Worm (Caenorhabditis elegans) whole organism, mixed stage, embryonic: ENCODE data around the gene F47B8.18.

Source experiments
- M03D4.4 ChIP-seq: sonication (generic microtip); optimal IDR thresholded peaks from 2 replicates; lab custom pipeline; 2017; ENCODE audit warnings: mild to moderate bottlenecking, missing genetic modification characterization, missing compliant biosample characterization
- bed-3 ChIP-seq: fragments of 200-800 bp; sonication (Bioruptor generic); optimal IDR thresholded peaks from 3 replicates; lab custom pipeline; 2018; ENCODE audit warnings: mild to moderate bottlenecking, missing genetic modification characterization, moderate library complexity, missing compliant biosample characterization
- ceh-39 ChIP-seq: fragments of 150-350 bp; optimal IDR thresholded peaks from 2 replicates; lab custom pipeline; 2014; ENCODE audit warnings: missing biosample characterization, missing genetic modification characterization
- ceh-43 ChIP-seq: fragments of 200-800 bp; sonication (Bioruptor generic); optimal IDR thresholded peaks from 2 replicates; lab custom pipeline; 2018; ENCODE audit warnings: mild to moderate bottlenecking, missing genetic modification characterization, moderate library complexity, missing compliant biosample characterization
- ceh-83 ChIP-seq: fragments of 200-800 bp; sonication (Bioruptor generic); optimal IDR thresholded peaks from 2 replicates; lab custom pipeline; 2018; ENCODE audit warnings: mild to moderate bottlenecking, missing genetic modification characterization, missing compliant biosample characterization
- cnd-1 ChIP-seq: fragments of 200-800 bp; sonication (Bioruptor generic); optimal IDR thresholded peaks from 2 replicates; lab custom pipeline; 2018; ENCODE audit warnings: mild to moderate bottlenecking, missing genetic modification characterization, missing compliant biosample characterization
- drap-1 ChIP-seq: fragments of 200-800 bp; sonication (Bioruptor generic); optimal IDR thresholded peaks from 3 replicates; lab custom pipeline; 2018; ENCODE audit warnings: mild to moderate bottlenecking, missing genetic modification characterization, missing compliant biosample characterization
- elt-3 ChIP-seq: fragments of 150-350 bp; optimal IDR thresholded peaks from 2 replicates; lab custom pipeline; 2014; ENCODE audit warnings: missing biosample characterization, missing genetic modification characterization
- flh-1 ChIP-seq: fragments of 200-800 bp; sonication (Bioruptor generic); optimal IDR thresholded peaks from 2 replicates; lab custom pipeline; 2018; ENCODE audit warnings: mild to moderate bottlenecking, missing genetic modification characterization, moderate library complexity, missing compliant biosample characterization
- ham-2 ChIP-seq: fragments of 200-800 bp; sonication (Bioruptor generic); optimal IDR thresholded peaks from 2 replicates; lab custom pipeline; 2018; ENCODE audit warnings: mild to moderate bottlenecking, missing genetic modification characterization, missing compliant biosample characterization
- hlh-1 ChIP-seq: fragments of 150-350 bp; optimal IDR thresholded peaks from 2 replicates; lab custom pipeline; 2014; ENCODE audit warnings: missing biosample characterization, missing genetic modification reagents, missing genetic modification characterization
- lin-13 ChIP-seq: fragments of 150-350 bp; optimal IDR thresholded peaks from 2 replicates; lab custom pipeline; 2014; ENCODE audit warnings: missing biosample characterization, missing genetic modification characterization
- lin-32 ChIP-seq: fragments of 200-800 bp; sonication (Bioruptor generic); optimal IDR thresholded peaks from 2 replicates; lab custom pipeline; 2018; ENCODE audit warnings: mild to moderate bottlenecking, missing genetic modification characterization, missing compliant biosample characterization
- lsy-2 ChIP-seq: fragments of 150-350 bp; optimal IDR thresholded peaks from 2 replicates; lab custom pipeline; 2014; ENCODE audit warnings: missing biosample characterization, missing genetic modification characterization
- mab-5 ChIP-seq: fragments of 150-350 bp; optimal IDR thresholded peaks from 2 replicates; lab custom pipeline; 2014; ENCODE audit warnings: missing biosample characterization, missing genetic modification characterization
- mep-1 ChIP-seq: fragments of 150-350 bp; optimal IDR thresholded peaks from 2 replicates; lab custom pipeline; 2017; ENCODE audit warnings: missing biosample characterization, missing genetic modification reagents, missing genetic modification characterization, inconsistent platforms
- mls-2 ChIP-seq: sonication (generic microtip); optimal IDR thresholded peaks from 2 replicates; lab custom pipeline; 2016; ENCODE audit warnings: mild to moderate bottlenecking, missing genetic modification characterization, moderate library complexity, missing compliant biosample characterization
- nhr-2 ChIP-seq: fragments of 150-350 bp; optimal IDR thresholded peaks from 2 replicates; lab custom pipeline; 2014; ENCODE audit warnings: missing biosample characterization, missing genetic modification characterization
- nhr-237 ChIP-seq: fragments of 150-350 bp; optimal IDR thresholded peaks from 2 replicates; lab custom pipeline; 2014; ENCODE audit warnings: missing biosample characterization, missing genetic modification characterization
- nhr-28 ChIP-seq: fragments of 150-350 bp; optimal IDR thresholded peaks from 2 replicates; lab custom pipeline; 2014; ENCODE audit warnings: missing biosample characterization, missing genetic modification characterization
- pha-4 ChIP-seq: fragments of 150-350 bp; optimal IDR thresholded peaks from 2 replicates; lab custom pipeline; 2018; ENCODE audit warnings: missing biosample characterization, missing genetic modification reagents, missing genetic modification characterization
- sem-2 ChIP-seq: fragments of 200-800 bp; sonication (Bioruptor generic); optimal IDR thresholded peaks from 2 replicates; lab custom pipeline; 2018; ENCODE audit warnings: mild to moderate bottlenecking, missing genetic modification characterization, missing compliant biosample characterization
- sptf-1 ChIP-seq: sonication (generic microtip); optimal IDR thresholded peaks from 2 replicates; lab custom pipeline; 2017; ENCODE audit warnings: mild to moderate bottlenecking, missing genetic modification characterization, moderate library complexity, missing compliant biosample characterization
- tbx-8 ChIP-seq: fragments of 200-800 bp; sonication (Bioruptor generic); optimal IDR thresholded peaks from 2 replicates; lab custom pipeline; 2018; ENCODE audit warnings: mild to moderate bottlenecking, missing genetic modification characterization, moderate library complexity, missing compliant biosample characterization
- unc-120 ChIP-seq: sonication (generic microtip); optimal IDR thresholded peaks from 2 replicates; lab custom pipeline; 2017; ENCODE audit warnings: missing genetic modification characterization, missing compliant biosample characterization; ENCODE audit not compliant: poor library complexity, severe bottlenecking
- unc-39 ChIP-seq: fragments of 150-350 bp; optimal IDR thresholded peaks from 2 replicates; lab custom pipeline; 2014; ENCODE audit warnings: missing biosample characterization, missing genetic modification characterization
- unc-62 ChIP-seq: fragments of 150-350 bp; optimal IDR thresholded peaks from 2 replicates; lab custom pipeline; 2014; ENCODE audit warnings: missing biosample characterization, missing genetic modification reagents, missing genetic modification characterization
- zip-8 ChIP-seq: fragments of 150-350 bp; optimal IDR thresholded peaks from 2 replicates; lab custom pipeline; 2014; ENCODE audit warnings: missing biosample characterization, missing genetic modification characterization
- ztf-11 ChIP-seq: fragments of 150-350 bp; optimal IDR thresholded peaks from 2 replicates; lab custom pipeline; 2014; ENCODE audit warnings: missing biosample characterization, missing genetic modification characterization

Gene F47B8.18

ce11 chrV:14347234-14347826 is 22.1 kb upstream of the F47B8.18 start, which contains the start of gene cept-2:
cept-2 (plus strand) TSS chrV:14347766.
- no peak for TF ChIP-seq ceh-43 (GFP tag; lab: Kevin White, UChicago)
- TF ChIP-seq mep-1 (tag; lab: Kevin White, UChicago) = peak; percentile 97
- TF ChIP-seq ceh-39 = peak; percentile 12
- TF ChIP-seq nhr-2 = peak; percentile 8
- TF ChIP-seq hlh-1 (tag; lab: Kevin White, UChicago) = peak; percentile 40
- peak; percentile 84 for TF ChIP-seq lsy-2 (tag; lab: Kevin White, UChicago)
- TF ChIP-seq tbx-8 (GFP tag; lab: Kevin White, UChicago) = no peak
- TF ChIP-seq drap-1 = peak; percentile 49
- peak; percentile 86 for TF ChIP-seq nhr-237 (tag; lab: Kevin White, UChicago)
- peak; percentile 58 for TF ChIP-seq pha-4 (tag; lab: Kevin White, UChicago)
- peak; percentile 27 for TF ChIP-seq unc-62
- TF ChIP-seq flh-1 = no peak
- TF ChIP-seq cnd-1 (tag; lab: Kevin White, UChicago) = peak; percentile 2
- TF ChIP-seq lin-13 = peak; percentile 70
- TF ChIP-seq sptf-1 (tag; lab: Kevin White, UChicago) = peak; percentile 56

- TF ChIP-seq tbx-8 (GFP tag; lab: Kevin White, UChicago) = no peak
- no peak for TF ChIP-seq drap-1
- TF ChIP-seq mls-2 (tag; lab: Kevin White, UChicago) = no peak
- TF ChIP-seq lsy-2 (tag; lab: Kevin White, UChicago) = no peak
- TF ChIP-seq ceh-43 (GFP tag; lab: Kevin White, UChicago) = no peak
- no peak for TF ChIP-seq ceh-39
- no peak for TF ChIP-seq bed-3 (GFP tag; lab: Kevin White, UChicago)
- TF ChIP-seq unc-39 (tag; lab: Kevin White, UChicago) = no peak
- no peak for TF ChIP-seq elt-3 (tag; lab: Kevin White, UChicago)
- no peak for TF ChIP-seq unc-120 (tag; lab: Kevin White, UChicago)
- TF ChIP-seq lin-32 (GFP tag; lab: Kevin White, UChicago) = no peak
- no peak for TF ChIP-seq ham-2 (GFP tag; lab: Kevin White, UChicago)
- no peak for TF ChIP-seq pha-4 (tag; lab: Kevin White, UChicago)
- no peak for TF ChIP-seq ceh-83
- TF ChIP-seq sptf-1 (tag; lab: Kevin White, UChicago) = no peak
- TF ChIP-seq, all 35 proteins: peak for 0
These were observed 16.4 kb upstream of the F47B8.18 start, which contains the start of gene F47B8.10 for ce11 chrV:14341672-14342071. F47B8.10 (plus strand) TSS chrV:14341972.

- TF ChIP-seq lin-32 (GFP tag; lab: Kevin White, UChicago) (no peak), bed-3 (GFP tag; lab: Kevin White, UChicago) (no peak), ceh-39 (no peak), nhr-28 (tag; lab: Kevin White, UChicago) (no peak), sem-2 (GFP tag; lab: Kevin White, UChicago) (no peak), sptf-1 (tag; lab: Kevin White, UChicago) (no peak), cnd-1 (tag; lab: Kevin White, UChicago) (no peak), ceh-43 (GFP tag; lab: Kevin White, UChicago) (no peak), M03D4.4 (no peak), mab-5 (tag; lab: Kevin White, UChicago) (no peak), zip-8 (tag; lab: Kevin White, UChicago) (no peak), lsy-2 (tag; lab: Kevin White, UChicago) (no peak), drap-1 (no peak), unc-62 (no peak), elt-3 (tag; lab: Kevin White, UChicago) (no peak), unc-120 (tag; lab: Kevin White, UChicago) (no peak), ztf-11 (no peak)
These were observed 11.4 kb upstream of the F47B8.18 start, which contains the start of gene srm-6 for ce11 chrV:14336655-14337054. srm-6 (plus strand) TSS chrV:14336955.

- TF ChIP-seq ham-2 (GFP tag; lab: Kevin White, UChicago) (no peak), cnd-1 (tag; lab: Kevin White, UChicago) (no peak), nhr-28 (tag; lab: Kevin White, UChicago) (no peak), unc-39 (tag; lab: Kevin White, UChicago) (no peak), elt-3 (tag; lab: Kevin White, UChicago) (no peak), sem-2 (GFP tag; lab: Kevin White, UChicago) (no peak), ceh-83 (no peak), ztf-11 (no peak), drap-1 (no peak), hlh-1 (tag; lab: Kevin White, UChicago) (no peak)
- TF ChIP-seq, all 35 proteins: peak for 0
These were observed 9.6 kb upstream of the F47B8.18 start, which contains the start of gene srm-5 for ce11 chrV:14334901-14335300. srm-5 (plus strand) TSS chrV:14335201.
